Worm (Caenorhabditis elegans): ENCODE results near the gene nhr-3.

Gene nhr-3

DNA sequence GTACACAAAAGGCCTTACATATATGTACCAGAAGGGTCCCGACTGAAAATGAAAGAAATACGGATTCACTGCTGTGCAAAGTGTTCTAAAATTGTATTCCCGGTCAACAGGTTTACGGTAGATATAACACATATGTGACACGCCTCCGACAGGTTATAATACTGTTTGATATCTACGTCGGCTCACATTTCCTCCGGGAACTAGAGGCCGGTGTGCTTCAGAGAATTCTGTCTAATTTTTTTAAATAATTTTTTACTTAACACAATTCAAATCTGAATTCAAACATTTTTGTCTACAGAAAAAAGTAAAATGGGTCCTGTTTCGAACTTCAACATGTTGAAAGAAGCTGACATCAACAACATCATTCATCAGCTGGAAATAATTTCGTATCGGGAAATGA, 15.1 kb upstream of the nhr-3 start, which contains the start of gene T24C2.3:
T24C2.3 (plus strand) TSS at position 301 of the 400 bp plus-strand sequence.
- no peak for TF ChIP-seq zag-1 (tag; optimal IDR thresholded peaks at IDR 0.05)
- no peak for TF ChIP-seq ama-1 (optimal IDR thresholded peaks at IDR 0.05)
- TF ChIP-seq hmg-11 (tag; optimal IDR thresholded peaks at IDR 0.05), result no peak
- TF ChIP-seq fkh-10 (GFP tag; optimal IDR thresholded peaks at IDR 0.05), result no peak
- TF ChIP-seq elt-3 (tag; optimal IDR thresholded peaks at IDR 0.05), result no peak
- TF ChIP-seq lin-15B (tag; optimal IDR thresholded peaks at IDR 0.05), result no peak
- no peak for TF ChIP-seq lsy-12 (tag; optimal IDR thresholded peaks at IDR 0.05)
- no peak for TF ChIP-seq unc-62 (GFP tag; optimal IDR thresholded peaks at IDR 0.05)
- no peak for TF ChIP-seq nhr-67 (tag; optimal IDR thresholded peaks at IDR 0.05)
- TF ChIP-seq egl-27 (tag; optimal IDR thresholded peaks at IDR 0.05), result no peak
- no peak for TF ChIP-seq unc-39 (tag; optimal IDR thresholded peaks at IDR 0.05)
- no peak for TF ChIP-seq mml-1 (tag; optimal IDR thresholded peaks at IDR 0.05)
- no peak for TF ChIP-seq aly-2 (tag; optimal IDR thresholded peaks at IDR 0.05)
- TF ChIP-seq nhr-43 (tag; optimal IDR thresholded peaks at IDR 0.05; ENCODE audit: poor library complexity, severe bottlenecking), result no peak

ce11 chrX:14545543-14545942, 12.8 kb upstream of the nhr-3 start, which contains the start of gene enri-2:
Gene enri-2 (plus strand): TSS chrX:14545843.
- TF ChIP-seq elt-1 (tag; optimal IDR thresholded peaks at IDR 0.05), result no peak
- no peak for TF ChIP-seq jun-1 (tag; optimal IDR thresholded peaks at IDR 0.05)
- TF ChIP-seq mml-1 (tag; optimal IDR thresholded peaks at IDR 0.05), result no peak
- no peak for TF ChIP-seq skn-1 (tag; optimal IDR thresholded peaks at IDR 0.05)
- no peak for TF ChIP-seq daf-12 (tag; optimal IDR thresholded peaks at IDR 0.05)
- TF ChIP-seq unc-39 (tag; optimal IDR thresholded peaks at IDR 0.05), result no peak
- TF ChIP-seq nhr-67 (tag; optimal IDR thresholded peaks at IDR 0.05), result no peak
- TF ChIP-seq nfya-1 (tag; optimal IDR thresholded peaks at IDR 0.05; ENCODE audit: insufficient read depth), result no peak
- no peak for TF ChIP-seq unc-62 (GFP tag; optimal IDR thresholded peaks at IDR 0.05)
- TF ChIP-seq egl-27 (tag; optimal IDR thresholded peaks at IDR 0.05), result no peak
- no peak for TF ChIP-seq egl-5 (tag; optimal IDR thresholded peaks at IDR 0.05)

ce11 chrX:14549709-14550199, 8.6 kb upstream of the nhr-3 start, which contains the start of gene ram-5:
Gene ram-5 (plus strand): TSS chrX:14550149.
- TF ChIP-seq fos-1 (tag; optimal IDR thresholded peaks at IDR 0.05), result no peak
- TF ChIP-seq nhr-67 (tag; optimal IDR thresholded peaks at IDR 0.05), result no peak
- no peak for TF ChIP-seq jun-1 (tag; optimal IDR thresholded peaks at IDR 0.05)
- no peak for TF ChIP-seq ama-1 (optimal IDR thresholded peaks at IDR 0.05)
- TF ChIP-seq sea-2 (GFP tag; optimal IDR thresholded peaks at IDR 0.05), result no peak
- TF ChIP-seq pha-4 (tag; optimal IDR thresholded peaks at IDR 0.05), result no peak
- TF ChIP-seq nhr-237 (tag; optimal IDR thresholded peaks at IDR 0.05), result no peak
- TF ChIP-seq egl-5 (tag; optimal IDR thresholded peaks at IDR 0.05), result no peak
- TF ChIP-seq unc-39 (tag; optimal IDR thresholded peaks at IDR 0.05), result no peak
- TF ChIP-seq elt-2 (tag; optimal IDR thresholded peaks at IDR 0.05), result no peak
- no peak for TF ChIP-seq eor-1 (tag; optimal IDR thresholded peaks at IDR 0.05)
- TF ChIP-seq nfya-1 (tag; optimal IDR thresholded peaks at IDR 0.05; ENCODE audit: insufficient read depth), result no peak
- no peak for TF ChIP-seq tbx-2 (tag; optimal IDR thresholded peaks at IDR 0.05)

DNA sequence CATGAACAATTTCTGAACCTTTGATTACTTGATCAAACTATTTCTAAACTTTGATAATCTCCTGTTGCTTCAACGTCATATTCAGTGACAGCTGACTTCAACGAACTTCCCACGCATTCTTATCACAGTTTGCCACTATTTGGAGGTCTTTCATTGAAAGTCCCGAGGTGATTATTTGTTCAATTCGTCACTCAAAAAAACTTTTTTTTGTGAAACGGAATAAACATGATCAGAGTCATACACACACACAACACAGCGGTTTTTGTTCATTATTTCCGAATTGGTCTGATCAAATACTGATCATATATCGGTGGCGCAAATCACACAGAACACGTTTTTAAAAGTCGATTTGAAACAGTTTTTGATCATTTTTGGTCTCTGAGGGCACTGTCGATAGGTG, 1.9 kb upstream of the nhr-3 start:
- TF ChIP-seq ceh-9 (tag; optimal IDR thresholded peaks at IDR 0.05) (no peak), zag-1 (tag; optimal IDR thresholded peaks at IDR 0.05) (no peak), egl-5 (tag; optimal IDR thresholded peaks at IDR 0.05) (no peak), fkh-2 (tag; optimal IDR thresholded peaks at IDR 0.05) (no peak), lsy-12 (tag; optimal IDR thresholded peaks at IDR 0.05) (no peak), daf-12 (tag; optimal IDR thresholded peaks at IDR 0.05) (no peak), nhr-67 (tag; optimal IDR thresholded peaks at IDR 0.05) (no peak), nhr-28 (tag; optimal IDR thresholded peaks at IDR 0.05) (no peak), snpc-4 (tag; optimal IDR thresholded peaks at IDR 0.05) (no peak), mml-1 (tag; optimal IDR thresholded peaks at IDR 0.05) (no peak), nhr-11 (tag; optimal IDR thresholded peaks at IDR 0.05) (no peak)

- TF ChIP-seq mdl-1 (tag; optimal IDR thresholded peaks at IDR 0.05), result peak; percentile 10
- peak; percentile 47 for TF ChIP-seq tbx-2 (tag; optimal IDR thresholded peaks at IDR 0.05)
- peak; percentile 5 for TF ChIP-seq zag-1 (tag; optimal IDR thresholded peaks at IDR 0.05)
- peak; percentile 60 for TF ChIP-seq pha-4 (tag; optimal IDR thresholded peaks at IDR 0.05)
- peak; percentile 75 for TF ChIP-seq nfya-1 (tag; optimal IDR thresholded peaks at IDR 0.05; ENCODE audit: insufficient read depth)
- TF ChIP-seq nhr-23 (tag; optimal IDR thresholded peaks at IDR 0.05), result peak; percentile 10
- peak; percentile 8 for TF ChIP-seq ceh-28 (tag; optimal IDR thresholded peaks at IDR 0.05)
- TF ChIP-seq skn-1 (tag; optimal IDR thresholded peaks at IDR 0.05), result no peak
- TF ChIP-seq hmg-11 (tag; optimal IDR thresholded peaks at IDR 0.05), result peak; percentile 12
- TF ChIP-seq aly-2 (tag; optimal IDR thresholded peaks at IDR 0.05), result no peak
- TF ChIP-seq nhr-67 (tag; optimal IDR thresholded peaks at IDR 0.05), result no peak
- peak; percentile 20 for TF ChIP-seq fkh-10 (GFP tag; optimal IDR thresholded peaks at IDR 0.05)
- peak; percentile 48 for TF ChIP-seq sea-2 (GFP tag; optimal IDR thresholded peaks at IDR 0.05)
- TF ChIP-seq fkh-2 (tag; optimal IDR thresholded peaks at IDR 0.05), result peak; percentile 65
- peak; percentile 13 for TF ChIP-seq lsy-12 (tag; optimal IDR thresholded peaks at IDR 0.05)
- TF ChIP-seq lin-39 (tag; optimal IDR thresholded peaks at IDR 0.05), result peak; percentile 80
- TF ChIP-seq nhr-43 (tag; optimal IDR thresholded peaks at IDR 0.05; ENCODE audit: poor library complexity, severe bottlenecking), result peak; percentile 38
- no peak for TF ChIP-seq nhr-28 (tag; optimal IDR thresholded peaks at IDR 0.05)
These were observed 860 bp upstream of the nhr-3 start for ce11 chrX:14557352-14557935.
